Fruit fly (Drosophila melanogaster) whole organism, larva: ENCODE results near the gene DAAM.
A peak's percentile ranks its signal among the peaks of the same experiment; 100 is the strongest.

Experiments
- noc ChIP-seq: fragments of 200-800 bp; sonication (Bioruptor generic); optimal IDR thresholded peaks from 3 replicates; lab custom pipeline; 2019; ENCODE audit warnings: missing biosample characterization, mild to moderate bottlenecking, missing genetic modification characterization, moderate library complexity

The DAAM gene

DNA sequence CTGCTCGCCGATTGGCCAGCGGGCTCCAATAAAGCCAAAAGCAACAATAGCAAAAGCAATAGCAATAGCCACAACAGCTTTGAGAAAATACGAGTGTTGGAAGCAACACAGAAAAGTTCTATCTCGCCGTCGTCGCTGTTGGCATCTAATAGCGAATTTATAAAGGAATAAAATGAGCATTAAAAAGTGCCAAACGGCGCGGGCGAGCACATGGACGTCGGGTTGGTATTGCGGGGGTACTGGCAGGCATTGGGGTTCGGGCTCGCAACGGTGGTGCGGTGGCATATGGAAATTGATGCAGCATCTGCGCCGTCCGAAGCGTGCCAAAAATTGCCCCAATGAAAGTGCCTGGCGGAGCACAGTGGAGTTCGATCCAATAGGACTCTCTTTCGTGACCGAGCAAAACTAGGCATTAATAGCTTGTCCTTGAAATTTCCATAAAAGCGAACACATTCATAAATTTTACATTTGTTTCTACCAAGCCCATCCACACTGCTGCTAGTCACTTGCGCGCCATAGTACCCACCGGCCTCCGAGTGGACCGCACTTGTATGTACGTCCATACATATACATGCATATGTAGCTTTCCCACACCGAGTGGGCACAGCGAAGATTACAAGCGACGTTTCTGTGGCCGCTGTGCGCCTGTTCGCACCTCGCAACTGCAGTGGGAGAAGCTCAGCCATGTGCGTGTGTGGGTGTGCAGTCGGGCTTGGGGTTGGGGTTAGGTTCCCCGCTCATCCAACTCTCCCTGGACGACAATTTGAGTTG lies 45.2 kb downstream of the DAAM start:
- TF ChIP-seq noc (tag; lab: Kevin White, UChicago) = peak; percentile 77

DNA sequence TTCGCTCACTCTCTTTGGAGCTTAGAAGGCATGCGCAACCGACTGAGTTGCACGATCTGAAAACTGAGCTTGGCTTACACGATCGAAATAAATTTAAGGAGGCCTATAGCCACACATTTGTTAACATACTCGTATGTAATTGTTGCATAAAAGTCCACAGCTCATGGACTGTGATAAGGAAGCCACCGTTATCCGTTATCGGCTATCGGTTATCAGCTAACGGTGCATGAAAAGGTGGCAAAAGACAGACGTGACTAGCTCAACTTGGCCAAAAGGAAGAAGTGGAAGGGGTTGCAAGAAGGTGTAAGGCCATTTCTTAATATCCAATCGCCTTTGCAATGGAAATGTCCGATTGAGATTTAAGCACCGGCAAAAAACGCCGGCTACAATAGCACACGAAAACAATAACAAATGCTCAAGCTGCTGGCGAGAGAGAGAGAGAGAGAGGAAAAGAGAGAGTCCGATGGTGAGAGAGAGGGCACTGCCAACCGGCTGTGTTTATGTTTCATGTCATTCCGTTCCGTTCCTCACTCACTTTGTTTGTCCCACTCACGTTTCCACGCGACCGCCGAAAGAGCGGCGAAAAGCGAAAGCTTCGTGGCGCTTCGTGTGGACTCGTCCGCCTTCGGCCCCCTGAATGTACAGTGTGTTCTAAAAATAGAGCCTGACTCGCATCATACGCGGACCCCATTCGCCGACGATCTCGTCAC lies 46.0 kb downstream of the DAAM start:
- no peak for TF ChIP-seq noc (tag; lab: Kevin White, UChicago)

DNA sequence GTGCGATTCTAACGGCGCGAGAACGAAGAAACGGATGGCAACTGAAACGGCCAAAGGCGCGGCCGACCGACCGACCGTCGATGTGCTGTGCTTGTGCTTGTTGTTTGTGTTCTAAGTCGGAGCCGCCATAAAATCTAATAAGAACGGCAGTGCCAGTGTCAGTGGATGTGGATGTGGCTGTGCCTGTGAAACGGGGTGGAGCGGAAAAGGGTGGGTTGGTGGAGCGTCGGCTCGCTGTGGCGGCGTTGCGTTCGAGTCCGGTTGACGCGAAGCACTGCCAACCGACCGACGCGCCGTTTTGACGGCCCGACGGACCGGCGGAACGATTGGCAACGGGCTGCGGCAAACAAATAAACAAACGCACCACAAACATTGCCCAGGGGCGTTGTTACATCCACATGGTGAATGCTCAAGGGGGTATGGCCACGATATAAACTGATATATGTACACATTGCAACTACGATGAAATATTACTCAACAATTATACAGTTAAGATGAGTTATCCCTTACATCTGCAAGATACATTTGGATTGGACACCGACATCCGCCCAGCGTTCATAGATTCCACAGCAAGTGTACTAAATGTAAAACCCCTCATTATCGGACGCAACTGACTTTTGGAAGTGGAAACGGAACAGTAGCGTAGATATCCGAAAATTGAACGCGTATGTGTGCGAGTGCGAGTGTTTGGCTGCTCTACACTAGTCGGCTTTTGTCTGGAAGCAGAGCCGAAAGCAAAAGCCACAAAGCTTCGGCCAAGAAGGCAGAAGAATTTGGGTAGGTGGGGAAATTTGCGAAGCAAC lies 46.9 kb downstream of the DAAM start, which contains the start of gene Atf3:
TSS of gene Atf3 (minus strand) at position 267 of the 803 bp plus-strand sequence.
- peak; percentile 100 for TF ChIP-seq noc (tag; lab: Kevin White, UChicago)

DNA sequence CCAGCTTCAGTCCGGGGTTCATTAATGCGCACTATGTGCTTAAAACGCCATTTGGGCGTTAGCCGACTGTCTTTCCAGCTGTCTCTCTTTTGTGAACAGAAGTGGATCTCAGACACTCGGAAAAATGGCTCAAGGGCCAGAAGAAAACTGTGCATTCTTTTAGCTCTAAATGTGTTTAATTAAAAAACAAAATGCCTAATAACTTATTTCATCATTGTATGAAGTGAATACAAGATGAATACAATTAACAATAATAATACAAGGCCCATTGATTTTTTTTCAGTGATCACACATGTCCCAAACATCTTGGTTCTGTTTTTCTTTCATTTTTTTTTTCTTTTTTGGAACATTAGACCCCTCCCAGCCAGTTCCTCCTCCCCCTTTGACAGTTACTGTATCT lies 49.3 kb downstream of the DAAM start:
- TF ChIP-seq noc (tag; lab: Kevin White, UChicago) = no peak

DNA sequence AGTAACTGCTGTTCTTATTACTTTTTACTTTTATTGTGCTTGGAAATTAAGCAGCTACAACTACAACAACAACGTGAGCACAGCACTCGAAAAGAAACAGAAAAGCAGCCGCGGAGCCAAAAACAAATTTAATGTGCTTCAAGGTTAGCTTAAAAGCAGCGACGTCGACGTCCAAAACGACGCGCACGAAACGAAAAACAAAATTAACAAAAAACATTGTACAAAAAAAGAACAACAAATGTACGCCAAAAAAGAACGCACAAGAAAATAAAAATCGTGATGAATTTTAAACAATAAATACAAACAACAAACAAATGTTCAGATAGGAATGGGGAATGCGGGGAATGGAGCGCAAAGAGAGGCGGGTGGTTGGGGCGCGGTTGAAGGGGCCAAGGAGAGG lies 51.1 kb downstream of the DAAM start:
- TF ChIP-seq noc (tag; lab: Kevin White, UChicago) = no peak

DNA sequence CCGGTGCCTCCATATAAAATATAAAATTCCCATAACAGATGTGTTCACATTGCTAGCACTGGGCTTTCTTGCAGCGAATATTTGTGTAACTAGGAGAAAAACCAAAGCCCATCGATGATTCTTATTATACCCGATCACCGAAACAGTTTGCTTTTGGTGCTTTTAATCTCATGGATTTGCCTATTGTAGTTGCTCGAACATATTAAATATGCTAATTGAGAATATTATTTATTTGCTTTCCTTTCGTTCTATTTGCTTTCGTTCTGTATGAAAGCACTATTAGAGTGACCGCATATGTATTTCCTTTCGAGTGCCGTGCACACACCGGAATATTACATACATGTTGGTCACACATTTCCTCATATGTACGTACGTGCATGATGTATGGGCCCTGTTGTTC lies 51.5 kb downstream of the DAAM start:
- TF ChIP-seq noc (tag; lab: Kevin White, UChicago) = peak; percentile 68

DNA sequence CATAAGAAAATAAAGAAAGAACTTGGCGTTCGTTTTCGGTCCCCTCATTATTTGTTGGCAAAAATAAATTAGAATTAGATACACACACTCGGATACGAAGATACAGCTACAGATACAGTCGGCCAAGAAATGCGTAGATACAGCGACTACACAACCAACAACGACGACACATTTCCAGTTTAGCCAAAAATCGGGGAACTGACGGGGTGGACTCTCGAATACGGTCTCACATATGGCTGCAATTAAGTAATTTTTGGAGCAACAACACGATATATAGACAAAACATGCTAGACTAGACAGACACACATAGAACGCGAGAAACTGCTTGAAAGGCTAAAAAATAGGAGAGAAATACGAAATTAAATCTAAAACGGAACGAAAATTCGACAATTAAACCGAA lies 52.0 kb downstream of the DAAM start:
- TF ChIP-seq noc (tag; lab: Kevin White, UChicago) = no peak

DNA sequence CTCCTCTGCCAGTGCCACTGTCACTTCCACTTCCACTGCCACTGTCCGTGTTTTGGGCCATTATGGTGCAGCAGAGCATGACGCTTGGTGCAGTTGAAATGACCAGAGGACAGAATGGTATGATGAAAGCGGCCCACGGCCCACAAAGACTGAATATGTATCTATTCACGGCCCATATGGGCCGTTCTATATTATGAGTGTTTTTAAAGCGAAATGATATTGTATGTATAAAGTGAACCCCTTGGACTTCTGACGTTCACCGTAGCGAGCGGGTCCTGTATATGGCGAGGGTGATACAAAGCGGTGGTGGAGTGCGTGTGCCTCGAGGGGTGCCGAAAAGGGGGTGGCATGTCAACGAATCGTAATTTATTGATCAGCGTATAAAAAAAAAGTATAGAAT lies 52.5 kb downstream of the DAAM start:
- TF ChIP-seq noc (tag; lab: Kevin White, UChicago) = no peak

DNA sequence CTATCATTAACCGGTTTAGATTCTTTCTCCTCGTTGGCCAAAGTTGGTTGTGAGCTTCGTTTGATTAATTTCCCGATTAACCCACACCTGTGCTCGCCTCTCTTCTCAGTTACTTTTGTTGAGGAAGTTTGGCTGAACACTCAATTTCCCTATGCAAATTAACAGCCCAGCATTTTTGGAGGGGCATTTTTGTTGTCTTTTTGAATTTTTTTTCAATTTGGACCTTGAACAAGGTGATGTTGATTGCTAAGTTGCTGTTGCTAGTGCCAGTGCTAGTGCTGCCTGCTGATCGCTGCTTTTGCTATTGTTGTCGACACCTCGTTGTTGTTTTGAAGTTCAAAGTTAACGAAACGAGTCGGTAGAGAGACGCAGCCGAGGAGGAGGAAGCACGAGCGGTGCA lies 54.5 kb downstream of the DAAM start:
- TF ChIP-seq noc (tag; lab: Kevin White, UChicago) = no peak

DNA sequence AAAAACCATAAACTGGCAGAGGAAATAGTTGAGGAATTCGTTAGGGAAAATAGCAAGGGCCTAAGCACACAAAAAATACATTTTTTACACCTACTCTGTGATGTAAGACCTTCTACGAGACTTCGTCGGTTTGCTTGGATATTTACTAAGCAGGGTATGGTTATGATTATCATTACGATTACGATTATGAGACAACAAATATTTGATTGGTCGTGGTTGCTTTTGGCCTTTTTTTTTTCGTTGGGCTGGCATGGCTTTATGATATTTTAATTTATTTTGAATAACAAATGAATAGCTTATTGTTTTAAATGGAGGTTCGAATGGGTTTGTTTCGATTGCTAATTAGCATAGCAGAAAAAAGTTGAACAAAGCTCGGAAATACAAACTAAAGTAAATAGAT lies 57.6 kb downstream of the DAAM start:
- no peak for TF ChIP-seq noc (tag; lab: Kevin White, UChicago)

DNA sequence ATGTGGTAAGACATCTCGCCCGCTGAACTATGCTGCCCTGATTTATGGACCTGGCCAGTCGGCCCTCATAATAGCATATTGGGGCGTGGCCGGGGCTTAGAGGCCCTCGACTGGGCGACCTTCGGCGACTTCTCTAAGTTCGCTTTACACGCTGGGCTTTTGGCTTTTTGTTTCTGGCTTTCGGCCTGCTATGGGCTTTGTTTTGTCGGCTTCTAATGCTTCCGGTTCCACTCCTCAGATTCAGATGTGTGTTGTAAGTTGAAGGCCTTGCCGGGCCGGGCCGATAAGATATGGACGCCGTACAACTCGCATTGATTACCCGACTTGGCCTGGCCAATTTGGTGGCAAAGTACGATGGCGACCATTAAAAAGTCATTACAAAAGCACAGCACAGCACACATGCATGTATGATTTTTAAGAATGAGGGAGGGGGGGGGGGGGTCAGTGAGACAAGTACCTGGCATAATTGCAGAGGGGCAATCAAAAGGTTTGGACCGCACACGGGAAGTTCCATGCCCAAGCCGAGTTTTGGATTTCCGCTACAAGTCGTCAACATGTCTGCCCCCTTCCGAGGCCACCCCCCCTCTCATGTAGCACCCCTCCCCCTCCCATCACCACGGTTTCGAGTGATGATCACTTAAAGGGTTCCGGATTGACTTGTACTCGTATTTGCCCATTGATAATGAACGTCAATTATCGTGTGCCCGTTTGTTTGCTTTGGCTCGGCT lies 59.5 kb downstream of the DAAM start:
- TF ChIP-seq noc (tag; lab: Kevin White, UChicago) = no peak

DNA sequence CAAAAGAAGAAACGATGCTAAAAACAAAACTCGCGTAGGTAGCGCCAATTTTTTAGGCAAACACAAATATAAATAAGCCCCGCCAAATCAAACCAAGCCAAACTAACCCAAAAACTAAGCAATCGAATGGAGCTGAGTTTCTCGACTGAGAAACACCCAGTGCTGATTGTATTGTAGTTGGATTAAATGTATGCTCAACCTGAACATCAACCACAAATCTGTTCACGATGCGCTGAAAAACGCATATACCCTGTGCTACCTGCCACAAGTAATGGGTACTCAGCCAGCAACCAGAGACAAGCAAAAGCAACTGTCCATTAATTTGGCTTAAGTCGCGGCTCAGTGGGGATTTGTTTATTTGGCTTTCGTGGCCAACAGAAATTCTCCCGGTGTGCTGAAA lies 61.8 kb downstream of the DAAM start:
- TF ChIP-seq noc (tag; lab: Kevin White, UChicago) = peak; percentile 16

DNA sequence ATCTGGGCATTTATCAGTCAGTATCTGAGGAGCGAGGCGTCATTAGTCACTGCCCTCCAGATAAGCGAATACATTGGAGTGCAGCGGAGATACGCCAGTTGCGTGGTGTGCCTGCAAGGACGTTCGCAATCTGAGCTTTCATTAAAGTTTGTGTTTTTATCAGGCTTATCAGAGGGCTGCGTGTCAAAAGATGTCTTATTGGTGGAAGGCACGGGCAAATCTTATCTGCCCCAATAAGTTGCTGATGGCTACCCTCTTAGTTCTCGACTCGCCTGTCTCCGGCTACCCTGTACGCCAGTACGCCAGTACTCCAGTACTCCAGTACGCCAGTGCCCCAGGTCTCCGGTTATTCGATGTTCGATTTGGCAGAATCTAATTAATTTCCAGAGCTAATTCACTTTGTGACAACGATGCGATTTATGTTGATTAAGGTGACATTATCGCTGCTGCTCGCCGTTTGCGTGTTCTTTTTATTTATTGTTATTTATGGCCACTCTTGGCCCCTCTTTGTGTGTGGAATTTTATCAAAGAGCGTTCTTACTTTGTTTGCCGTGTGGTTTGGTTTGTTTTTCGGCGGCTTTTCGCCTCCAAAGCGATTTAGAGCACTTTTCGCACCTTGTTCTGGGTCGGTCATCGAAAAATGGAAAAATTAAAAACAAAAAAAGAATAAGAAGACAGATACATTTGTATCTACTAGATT lies 65.3 kb downstream of the DAAM start:
- peak; percentile 82 for TF ChIP-seq noc (tag; lab: Kevin White, UChicago)

DNA sequence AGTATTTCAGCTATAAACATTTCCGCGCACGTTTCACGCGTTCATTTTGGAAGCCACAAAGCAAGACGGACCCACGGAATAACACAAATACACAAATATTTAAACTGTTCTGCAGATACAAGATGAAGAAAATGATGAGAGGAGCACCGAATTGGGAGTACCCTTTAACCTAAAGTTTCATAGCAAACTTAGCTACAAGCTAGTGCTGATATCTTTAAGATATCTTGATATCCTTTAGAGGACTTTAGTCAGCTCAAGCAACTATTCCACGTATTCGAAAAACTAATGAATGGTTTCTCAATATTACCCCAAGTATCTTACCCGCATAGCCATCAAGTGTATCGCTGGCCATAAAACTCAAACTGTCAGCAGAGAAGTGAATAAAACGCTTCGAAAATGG lies 66.0 kb downstream of the DAAM start:
- TF ChIP-seq noc (tag; lab: Kevin White, UChicago) = no peak

DNA sequence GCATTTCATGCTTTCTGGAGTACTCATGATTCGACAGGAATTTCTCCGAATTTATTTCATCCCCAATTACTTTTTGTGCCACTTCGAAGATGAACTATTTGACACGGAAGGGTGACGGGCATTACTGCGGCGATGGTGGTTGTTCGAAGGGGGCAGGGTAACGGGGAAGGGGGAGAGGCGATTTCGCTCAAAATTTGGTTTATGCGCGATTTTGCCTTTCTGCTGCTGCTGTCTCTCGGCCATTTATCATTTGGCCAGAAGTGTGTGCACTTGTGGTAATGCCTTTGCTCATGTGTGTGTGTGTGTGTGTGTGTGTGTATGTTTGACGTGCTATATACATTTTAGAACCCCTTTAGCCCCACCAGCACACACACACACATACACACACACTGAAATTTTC lies 69.2 kb downstream of the DAAM start:
- TF ChIP-seq noc (tag; lab: Kevin White, UChicago) = no peak
